Fruit fly (Drosophila melanogaster): ENCODE measurements around the gene CG8360.

dm6 chr2L:8163588-8164166 is 49.1 kb upstream of the CG8360 start:
- TF ChIP-seq CG6163 (GFP tag; IDR thresholded peaks at IDR 0.05) = no peak
- TF ChIP-seq esn (GFP tag; optimal IDR thresholded peaks at IDR 0.05) = no peak
- TF ChIP-seq CG6854 (GFP tag; optimal IDR thresholded peaks at IDR 0.05) = no peak
- peak; percentile 1 for TF ChIP-seq CG16779 (tag; optimal IDR thresholded peaks at IDR 0.05)

Data from whole organism, prepupa.